Worm (Caenorhabditis elegans) whole organism, L3 larva: ENCODE measurements around the gene tat-3.

Experiments
- R02D3.7 ChIP-seq: fragments of 150-350 bp; optimal IDR thresholded peaks from 2 replicates; lab custom pipeline; 2014; ENCODE audit warnings: missing biosample characterization, missing genetic modification characterization
- ama-1 ChIP-seq: fragments of 150-350 bp; optimal IDR thresholded peaks from 2 replicates; lab custom pipeline; 2018
- fkh-10 ChIP-seq: sonication (generic microtip); optimal IDR thresholded peaks from 2 replicates; lab custom pipeline; 2017; ENCODE audit warnings: missing biosample characterization, missing genetic modification reagents, missing genetic modification characterization
- lin-39 ChIP-seq: fragments of 150-350 bp; optimal IDR thresholded peaks from 2 replicates; lab custom pipeline; 2018; ENCODE audit warnings: missing biosample characterization, missing genetic modification reagents, missing genetic modification characterization
- nhr-12 ChIP-seq: fragments of 150-350 bp; optimal IDR thresholded peaks from 2 replicates; lab custom pipeline; 2014; ENCODE audit warnings: missing biosample characterization, missing genetic modification characterization
- nhr-23 ChIP-seq: fragments of 150-350 bp; optimal IDR thresholded peaks from 2 replicates; lab custom pipeline; 2014; ENCODE audit warnings: missing biosample characterization, missing genetic modification reagents, missing genetic modification characterization
- nhr-237 ChIP-seq: fragments of 150-350 bp; optimal IDR thresholded peaks from 2 replicates; lab custom pipeline; 2014; ENCODE audit warnings: missing biosample characterization, missing genetic modification characterization
- unc-39 ChIP-seq: sonication (generic microtip); optimal IDR thresholded peaks from 4 replicates; lab custom pipeline; 2017; ENCODE audit warnings: missing biosample characterization, missing genetic modification characterization
- unc-62 ChIP-seq: fragments of 150-350 bp; sonication (generic microtip); optimal IDR thresholded peaks from 4 replicates; lab custom pipeline; 2014; ENCODE audit warnings: missing biosample characterization, missing genetic modification reagents, missing genetic modification characterization

- TF ChIP-seq nhr-237 (no peak), R02D3.7 (tag; lab: Kevin White, UChicago) (no peak), nhr-12 (tag; lab: Kevin White, UChicago) (no peak), ama-1 (lab: Kevin White, UChicago) (no peak), fkh-10 (GFP tag; lab: Kevin White, UChicago) (no peak), lin-39 (tag; lab: Kevin White, UChicago) (no peak), unc-62 (GFP tag; lab: Kevin White, UChicago) (no peak), unc-39 (no peak), nhr-23 (tag; lab: Kevin White, UChicago) (no peak)
Measured at ce11 chrIII:10694294-10694693, 36.2 kb downstream of the tat-3 start, which contains the start of the genes Y39A1A.18 and fmo-3.
